Worm (Caenorhabditis elegans) whole organism, L1 larva: Measurements from ENCODE around the gene spe-39.

Source experiments
- elt-2 ChIP-seq: sonication (generic microtip); optimal IDR thresholded peaks from 2 replicates; lab custom pipeline; 2016; ENCODE audit warnings: missing genetic modification characterization, mild to moderate bottlenecking, inconsistent platforms, missing compliant biosample characterization, missing genetic modification reagents
- nhr-237 ChIP-seq: fragments of 150-350 bp; optimal IDR thresholded peaks from 2 replicates; lab custom pipeline; 2014; ENCODE audit warnings: missing biosample characterization, missing genetic modification characterization
- snpc-4 ChIP-seq: fragments of 150-350 bp; optimal IDR thresholded peaks from 2 replicates; lab custom pipeline; 2014; ENCODE audit warnings: missing biosample characterization, missing genetic modification characterization
- unc-130 ChIP-seq: fragments of 150-350 bp; optimal IDR thresholded peaks from 2 replicates; lab custom pipeline; 2017; ENCODE audit warnings: missing biosample characterization, missing genetic modification characterization, inconsistent platforms

DNA sequence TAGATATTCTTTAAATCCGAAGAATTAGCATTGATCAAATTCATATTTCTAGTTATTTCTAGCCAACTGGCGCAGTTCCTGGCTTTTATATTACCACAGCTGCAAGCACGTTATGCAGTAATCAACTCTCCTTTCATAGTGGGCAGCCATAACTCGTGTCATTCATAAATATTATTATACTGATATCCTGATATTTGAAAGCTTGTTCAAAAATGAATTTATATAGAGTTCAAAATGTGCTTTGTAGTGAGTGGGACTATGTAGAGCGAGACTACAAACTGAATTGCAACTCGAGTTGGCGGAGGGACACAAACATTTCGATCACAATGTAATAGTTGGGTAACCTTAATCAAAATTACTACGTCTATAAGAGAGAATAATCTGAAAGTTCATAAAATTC is 13.6 kb upstream of the spe-39 start, which contains the start of gene srh-30:
- TF ChIP-seq nhr-237 (tag; lab: Kevin White, UChicago) (no peak), elt-2 (no peak), snpc-4 (tag; lab: Kevin White, UChicago) (no peak), unc-130 (tag; lab: Kevin White, UChicago) (no peak)
